Worm (Caenorhabditis elegans): ENCODE measurements around the gene lin-37.

- TF ChIP-seq nhr-28 (tag; optimal IDR thresholded peaks at IDR 0.05), result no peak
- TF ChIP-seq snpc-4 (tag; optimal IDR thresholded peaks at IDR 0.05), result no peak
- no peak for TF ChIP-seq pha-4 (tag; optimal IDR thresholded peaks at IDR 0.05)
- no peak for TF ChIP-seq lsy-2 (tag; optimal IDR thresholded peaks at IDR 0.05)
- TF ChIP-seq nhr-237 (tag; optimal IDR thresholded peaks at IDR 0.05), result no peak
- TF ChIP-seq unc-39 (tag; optimal IDR thresholded peaks at IDR 0.05), result no peak
- no peak for TF ChIP-seq M03D4.4 (tag; optimal IDR thresholded peaks at IDR 0.05)
- no peak for TF ChIP-seq drap-1 (GFP tag; optimal IDR thresholded peaks at IDR 0.05)
- TF ChIP-seq unc-62 (GFP tag; optimal IDR thresholded peaks at IDR 0.05), result no peak
- no peak for TF ChIP-seq elt-3 (tag; optimal IDR thresholded peaks at IDR 0.05)
- TF ChIP-seq cnd-1 (tag; optimal IDR thresholded peaks at IDR 0.05), result no peak
- TF ChIP-seq lin-13 (tag; optimal IDR thresholded peaks at IDR 0.05), result no peak
Measured at ce11 chrIII:7060531-7061095, 11.7 kb downstream of the lin-37 start, which contains the start of gene egg-2.

Data from whole organism, mixed stage, embryonic.